Worm (Caenorhabditis elegans) whole organism, L3 larva: ENCODE data around the gene F19G12.9.
A peak's percentile ranks its signal among the peaks of the same experiment; 100 is the strongest.

ENCODE experiments used
- nfya-1 ChIP-seq: sonication (generic microtip); optimal IDR thresholded peaks from 2 replicates; lab custom pipeline; 2017; ENCODE audit warnings: missing genetic modification characterization, mild to moderate bottlenecking, missing compliant biosample characterization, antibody characterized with exemption, moderate library complexity; ENCODE audit not compliant: insufficient read depth
- snpc-4 ChIP-seq: fragments of 150-350 bp; optimal IDR thresholded peaks from 2 replicates; lab custom pipeline; 2014; ENCODE audit warnings: missing biosample characterization, missing genetic modification characterization

- TF ChIP-seq snpc-4 (peak; percentile 32), nfya-1 (tag; lab: Kevin White, UChicago) (peak; percentile 73)
Measured at ce11 chrX:1450352-1450818, 31.4 kb downstream of the F19G12.9 start, which contains the start of gene W05H7.1.
